Worm (Caenorhabditis elegans) whole organism, L3 larva: Measurements from ENCODE around the gene R04D3.4.

Experiments used
- ZK546.5 ChIP-seq: sonication (generic microtip); optimal IDR thresholded peaks from 2 replicates; lab custom pipeline; 2017; ENCODE audit warnings: missing biosample characterization, missing genetic modification characterization
- aly-2 ChIP-seq: fragments of 150-350 bp; optimal IDR thresholded peaks from 2 replicates; lab custom pipeline; 2014; ENCODE audit warnings: missing biosample characterization, missing genetic modification characterization
- ama-1 ChIP-seq: fragments of 150-350 bp; optimal IDR thresholded peaks from 2 replicates; lab custom pipeline; 2018
- lin-39 ChIP-seq: fragments of 150-350 bp; optimal IDR thresholded peaks from 2 replicates; lab custom pipeline; 2018; ENCODE audit warnings: missing biosample characterization, missing genetic modification reagents, missing genetic modification characterization
- nfya-1 ChIP-seq: sonication (generic microtip); optimal IDR thresholded peaks from 2 replicates; lab custom pipeline; 2017; ENCODE audit warnings: missing genetic modification characterization, mild to moderate bottlenecking, missing compliant biosample characterization, antibody characterized with exemption, moderate library complexity; ENCODE audit not compliant: insufficient read depth
- nhr-12 ChIP-seq: fragments of 150-350 bp; optimal IDR thresholded peaks from 2 replicates; lab custom pipeline; 2014; ENCODE audit warnings: missing biosample characterization, missing genetic modification characterization
- nhr-23 ChIP-seq: fragments of 150-350 bp; optimal IDR thresholded peaks from 2 replicates; lab custom pipeline; 2014; ENCODE audit warnings: missing biosample characterization, missing genetic modification reagents, missing genetic modification characterization
- nhr-25 ChIP-seq: sonication (generic microtip); optimal IDR thresholded peaks from 2 replicates; lab custom pipeline; 2017; ENCODE audit warnings: missing biosample characterization, missing genetic modification characterization
- nhr-76 ChIP-seq: fragments of 150-350 bp; sonication (generic microtip); optimal IDR thresholded peaks from 5 replicates; lab custom pipeline; 2014; ENCODE audit warnings: missing biosample characterization, missing genetic modification characterization
- snpc-4 ChIP-seq: fragments of 150-350 bp; optimal IDR thresholded peaks from 2 replicates; lab custom pipeline; 2014; ENCODE audit warnings: missing biosample characterization, missing genetic modification characterization
- unc-62 ChIP-seq: fragments of 150-350 bp; sonication (generic microtip); optimal IDR thresholded peaks from 4 replicates; lab custom pipeline; 2014; ENCODE audit warnings: missing biosample characterization, missing genetic modification reagents, missing genetic modification characterization
- ztf-11 ChIP-seq: fragments of 150-350 bp; optimal IDR thresholded peaks from 2 replicates; lab custom pipeline; 2014; ENCODE audit warnings: missing biosample characterization, missing genetic modification characterization

DNA sequence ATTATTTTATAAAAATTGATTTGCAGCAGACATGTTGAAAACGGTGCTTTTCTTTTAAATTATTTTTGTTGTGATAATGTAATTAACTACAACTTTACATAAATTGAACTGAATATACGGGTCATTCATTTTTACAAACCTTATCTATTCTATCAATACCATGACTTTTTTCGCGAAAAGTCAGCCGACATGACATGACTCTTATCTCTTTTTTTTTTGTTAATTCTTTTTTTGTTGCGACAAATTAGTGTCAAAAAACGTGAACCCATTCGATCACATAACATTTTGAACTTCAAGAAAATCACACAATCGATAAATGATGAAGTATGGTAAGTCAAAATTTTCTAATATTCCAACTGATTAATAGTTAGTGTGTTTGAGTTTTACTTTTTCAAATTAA lies 39.4 kb upstream of the R04D3.4 start, which contains the start of gene sir-2.2:
- TF ChIP-seq ztf-11 (tag; lab: Kevin White, UChicago) (no peak), ama-1 (lab: Kevin White, UChicago) (no peak), nhr-23 (tag; lab: Kevin White, UChicago) (no peak), nhr-76 (no peak), unc-62 (GFP tag; lab: Kevin White, UChicago) (no peak), snpc-4 (tag; lab: Kevin White, UChicago) (no peak), nhr-12 (tag; lab: Kevin White, UChicago) (no peak), lin-39 (tag; lab: Kevin White, UChicago) (no peak), nhr-25 (tag; lab: Kevin White, UChicago) (no peak), nfya-1 (tag; lab: Kevin White, UChicago) (no peak), ZK546.5 (tag; lab: Kevin White, UChicago) (no peak), aly-2 (tag; lab: Kevin White, UChicago) (no peak)
